Worm (Caenorhabditis elegans): Measurements from ENCODE around the gene hecd-1.

The hecd-1 gene

ce11 chrIV:7165723-7166122 lies 21.2 kb upstream of the hecd-1 start, which contains the start of gene rpc-1:
Gene rpc-1, minus strand, starts transcription at chrIV:7165748.
- TF ChIP-seq lin-15B (tag; optimal IDR thresholded peaks at IDR 0.05) (peak; percentile 34), nfya-1 (tag; optimal IDR thresholded peaks at IDR 0.05; ENCODE audit: insufficient read depth) (peak; percentile 34), pha-4 (tag; optimal IDR thresholded peaks at IDR 0.05) (no peak)

- TF ChIP-seq nhr-67 (tag; optimal IDR thresholded peaks at IDR 0.05) = no peak
- no peak for TF ChIP-seq nhr-43 (tag; optimal IDR thresholded peaks at IDR 0.05; ENCODE audit: poor library complexity, severe bottlenecking)
- no peak for TF ChIP-seq mml-1 (tag; optimal IDR thresholded peaks at IDR 0.05)
- no peak for TF ChIP-seq pha-4 (tag; optimal IDR thresholded peaks at IDR 0.05)
- TF ChIP-seq ceh-82 (tag; optimal IDR thresholded peaks at IDR 0.05) = no peak
- TF ChIP-seq fos-1 (tag; optimal IDR thresholded peaks at IDR 0.05) = no peak
- no peak for TF ChIP-seq elt-1 (tag; optimal IDR thresholded peaks at IDR 0.05)
- TF ChIP-seq R02D3.7 (tag; optimal IDR thresholded peaks at IDR 0.05) = no peak
- TF ChIP-seq pqm-1 (tag; optimal IDR thresholded peaks at IDR 0.05) = no peak
- TF ChIP-seq nfya-1 (tag; optimal IDR thresholded peaks at IDR 0.05; ENCODE audit: insufficient read depth) = no peak
- no peak for TF ChIP-seq lsy-12 (tag; optimal IDR thresholded peaks at IDR 0.05)
- no peak for TF ChIP-seq ztf-4 (tag; optimal IDR thresholded peaks at IDR 0.05)
- TF ChIP-seq lin-39 (tag; optimal IDR thresholded peaks at IDR 0.05) = no peak
- no peak for TF ChIP-seq nhr-25 (tag; optimal IDR thresholded peaks at IDR 0.05)
Observed at ce11 chrIV:7159586-7159985, 15.1 kb upstream of the hecd-1 start.

ce11 chrIV:7158161-7158560 lies 13.6 kb upstream of the hecd-1 start:
- no peak for TF ChIP-seq jun-1 (tag; optimal IDR thresholded peaks at IDR 0.05)
- TF ChIP-seq ceh-16 (tag; optimal IDR thresholded peaks at IDR 0.05) = no peak
- TF ChIP-seq unc-62 (GFP tag; optimal IDR thresholded peaks at IDR 0.05) = no peak
- no peak for TF ChIP-seq skn-1 (tag; optimal IDR thresholded peaks at IDR 0.05)
- no peak for TF ChIP-seq unc-39 (tag; optimal IDR thresholded peaks at IDR 0.05)
- no peak for TF ChIP-seq nhr-67 (tag; optimal IDR thresholded peaks at IDR 0.05)
- TF ChIP-seq elt-3 (tag; optimal IDR thresholded peaks at IDR 0.05) = no peak
- no peak for TF ChIP-seq sea-2 (GFP tag; optimal IDR thresholded peaks at IDR 0.05)
- TF ChIP-seq lin-39 (tag; optimal IDR thresholded peaks at IDR 0.05) = no peak
- no peak for TF ChIP-seq nhr-237 (tag; optimal IDR thresholded peaks at IDR 0.05)
- TF ChIP-seq mml-1 (tag; optimal IDR thresholded peaks at IDR 0.05) = no peak
- no peak for TF ChIP-seq ama-1 (optimal IDR thresholded peaks at IDR 0.05)
- no peak for TF ChIP-seq ceh-9 (tag; optimal IDR thresholded peaks at IDR 0.05)
- no peak for TF ChIP-seq aly-2 (tag; optimal IDR thresholded peaks at IDR 0.05)
- no peak for TF ChIP-seq mdl-1 (tag; optimal IDR thresholded peaks at IDR 0.05)
- TF ChIP-seq eor-1 (tag; optimal IDR thresholded peaks at IDR 0.05) = no peak
- TF ChIP-seq ZK546.5 (tag; optimal IDR thresholded peaks at IDR 0.05) = no peak
- TF ChIP-seq nfya-1 (tag; optimal IDR thresholded peaks at IDR 0.05; ENCODE audit: insufficient read depth) = no peak
- no peak for TF ChIP-seq zag-1 (tag; optimal IDR thresholded peaks at IDR 0.05)
- TF ChIP-seq snpc-4 (tag; optimal IDR thresholded peaks at IDR 0.05) = no peak

- TF ChIP-seq sea-2 (GFP tag; optimal IDR thresholded peaks at IDR 0.05) = no peak
Observed at ce11 chrIV:7156356-7156755, 11.8 kb upstream of the hecd-1 start, which contains the start of gene maph-9. Gene maph-9, plus strand, starts transcription at chrIV:7156628.

- no peak for TF ChIP-seq nhr-25 (tag; optimal IDR thresholded peaks at IDR 0.05)
- TF ChIP-seq ztf-11 (tag; optimal IDR thresholded peaks at IDR 0.05) = no peak
- TF ChIP-seq nhr-23 (tag; optimal IDR thresholded peaks at IDR 0.05) = no peak
- TF ChIP-seq aly-2 (tag; optimal IDR thresholded peaks at IDR 0.05) = no peak
- no peak for TF ChIP-seq lin-39 (tag; optimal IDR thresholded peaks at IDR 0.05)
- TF ChIP-seq nhr-67 (tag; optimal IDR thresholded peaks at IDR 0.05) = no peak
- TF ChIP-seq pha-4 (tag; optimal IDR thresholded peaks at IDR 0.05) = no peak
- no peak for TF ChIP-seq unc-62 (GFP tag; optimal IDR thresholded peaks at IDR 0.05)
- no peak for TF ChIP-seq fkh-2 (tag; optimal IDR thresholded peaks at IDR 0.05)
- no peak for TF ChIP-seq nfya-1 (tag; optimal IDR thresholded peaks at IDR 0.05; ENCODE audit: insufficient read depth)
- TF ChIP-seq tbx-2 (tag; optimal IDR thresholded peaks at IDR 0.05) = no peak
- TF ChIP-seq egl-5 (tag; optimal IDR thresholded peaks at IDR 0.05) = no peak
- no peak for TF ChIP-seq lin-15B (tag; optimal IDR thresholded peaks at IDR 0.05)
- TF ChIP-seq daf-12 (tag; optimal IDR thresholded peaks at IDR 0.05) = no peak
- TF ChIP-seq fos-1 (tag; optimal IDR thresholded peaks at IDR 0.05) = no peak
Observed at ce11 chrIV:7154356-7154755, 9.8 kb upstream of the hecd-1 start, which contains the start of gene C34D4.2. Gene C34D4.2, plus strand, starts transcription at chrIV:7154656.

Measured in whole organism, L3 larva.